Fruit fly (Drosophila melanogaster) whole organism, embryonic: ENCODE measurements around the gene CG13074.
A peak's percentile ranks its signal among the peaks of the same experiment; 100 is the strongest.

Experiments
- CG11696 ChIP-seq: fragments of 200-800 bp; sonication (Bioruptor generic); IDR thresholded peaks from 2 replicates; pipeline ENCODE4 v1.3.6; 2022; ENCODE audit warnings: missing biosample characterization, missing genetic modification characterization
- CG12942 ChIP-seq: fragments of 200-800 bp; sonication (Bioruptor generic); optimal IDR thresholded peaks from 3 replicates; lab custom pipeline; 2016; ENCODE audit warnings: missing biosample characterization, missing genetic modification characterization
- CG14050 ChIP-seq: fragments of 200-800 bp; sonication (Bioruptor generic); IDR thresholded peaks from 3 replicates; pipeline ENCODE4 v1.3.6; 2022; ENCODE audit warnings: missing biosample characterization, missing genetic modification characterization
- CG14667 ChIP-seq: fragments of 200-800 bp; sonication (Bioruptor generic); IDR thresholded peaks from 2 replicates; pipeline ENCODE4 v1.3.6; 2022; ENCODE audit warnings: missing biosample characterization, missing genetic modification characterization
- CG16813 ChIP-seq: fragments of 200-800 bp; sonication (Bioruptor generic); IDR thresholded peaks from 3 replicates; pipeline ENCODE4 v1.3.6; 2022; ENCODE audit warnings: missing biosample characterization, missing genetic modification characterization; ENCODE audit not compliant: partially characterized antibody
- CG18011 ChIP-seq: fragments of 200-800 bp; sonication (Bioruptor generic); optimal IDR thresholded peaks from 2 replicates; lab custom pipeline; 2017; ENCODE audit warnings: missing biosample characterization, missing genetic modification characterization, mild to moderate bottlenecking, moderate library complexity, missing genotype
- CG18764 ChIP-seq: fragments of 200-800 bp; sonication (Bioruptor generic); optimal IDR thresholded peaks from 3 replicates; lab custom pipeline; 2016; ENCODE audit warnings: missing biosample characterization, missing genetic modification characterization
- CG32772 ChIP-seq: fragments of 200-800 bp; sonication (Bioruptor generic); IDR thresholded peaks from 2 replicates; pipeline ENCODE4 v1.3.6; 2022; ENCODE audit warnings: missing biosample characterization, missing genetic modification characterization
- CG34376 ChIP-seq: fragments of 200-800 bp; sonication (Bioruptor generic); optimal IDR thresholded peaks from 2 replicates; lab custom pipeline; 2018; ENCODE audit warnings: missing biosample characterization, mild to moderate bottlenecking, missing genetic modification characterization
- CG4424 ChIP-seq: fragments of 200-800 bp; sonication (Bioruptor generic); optimal IDR thresholded peaks from 3 replicates; lab custom pipeline; 2016; ENCODE audit warnings: missing biosample characterization, missing genetic modification characterization
- CG4820 ChIP-seq: fragments of 200-800 bp; sonication (Bioruptor generic); optimal IDR thresholded peaks from 3 replicates; lab custom pipeline; 2016; ENCODE audit warnings: missing biosample characterization, missing genetic modification characterization
- CG4854 ChIP-seq: fragments of 200-800 bp; sonication (Bioruptor generic); optimal IDR thresholded peaks from 2 replicates; lab custom pipeline; 2016; ENCODE audit warnings: missing biosample characterization, missing genetic modification characterization, inconsistent platforms
- CG7271 ChIP-seq: fragments of 200-800 bp; sonication (Bioruptor generic); optimal IDR thresholded peaks from 2 replicates; lab custom pipeline; 2018; ENCODE audit warnings: missing biosample characterization, mild to moderate bottlenecking, missing genetic modification characterization, moderate library complexity
- CG8388 ChIP-seq: fragments of 200-800 bp; sonication (Bioruptor generic); optimal IDR thresholded peaks from 2 replicates; lab custom pipeline; 2019; ENCODE audit warnings: missing biosample characterization, mild to moderate bottlenecking, missing genetic modification characterization, moderate library complexity
- D ChIP-seq, 2 experiments: fragments of 200-800 bp in 1 of 2; fragments of >200 bp in 1 of 2; sonication (Bioruptor generic) in 1 of 2; optimal IDR thresholded peaks; 2 replicates in 1 of 2; 3 replicates in 1 of 2; lab custom pipeline; 2017; ENCODE audit warnings: mild to moderate bottlenecking in 1 of 2, missing biosample characterization in 1 of 2, missing genetic modification characterization in 1 of 2, missing genetic modification reagents in 1 of 2
- E2f2 ChIP-seq: fragments of 200-800 bp; sonication (Bioruptor generic); IDR thresholded peaks from 2 replicates; pipeline ENCODE4 v1.3.6; 2022; ENCODE audit warnings: missing biosample characterization, missing genetic modification characterization
- Eip74EF ChIP-seq, 2 experiments: fragments of 200-800 bp in 1 of 2; fragments of >200 bp in 1 of 2; sonication (Bioruptor generic) in 1 of 2; optimal IDR thresholded peaks; 2 replicates each; lab custom pipeline; 2017 to 2019; ENCODE audit warnings: missing biosample characterization in 2 of 2, missing genetic modification characterization in 2 of 2, mild to moderate bottlenecking in 1 of 2, moderate library complexity in 1 of 2
- Ets65A ChIP-seq: fragments of 200-800 bp; sonication (Bioruptor generic); peaks from one replicate; lab custom pipeline; 2016; ENCODE audit warnings: missing biosample characterization, missing genetic modification characterization
- Gug ChIP-seq: fragments of 200-800 bp; sonication (Bioruptor generic); IDR thresholded peaks from 4 replicates; pipeline ENCODE4 v1.3.6; 2022; ENCODE audit warnings: missing biosample characterization, missing genetic modification characterization
- H2.0 ChIP-seq: fragments of 200-800 bp; sonication (Bioruptor generic); IDR thresholded peaks from 2 replicates; pipeline ENCODE4 v1.3.6; 2022; ENCODE audit warnings: missing biosample characterization, missing genetic modification characterization
- Med ChIP-seq: fragments of 200-800 bp; sonication (Bioruptor generic); peaks from one replicate; lab custom pipeline; 2016; ENCODE audit warnings: missing biosample characterization, missing genetic modification characterization, mild to moderate bottlenecking, inconsistent platforms, moderate library complexity
- Mes4 ChIP-seq: fragments of 200-800 bp; sonication (Bioruptor generic); optimal IDR thresholded peaks from 2 replicates; lab custom pipeline; 2016; ENCODE audit warnings: missing biosample characterization, missing genetic modification characterization
- NC2β ChIP-seq: fragments of 200-800 bp; sonication (Bioruptor generic); optimal IDR thresholded peaks from 2 replicates; lab custom pipeline; 2016; ENCODE audit warnings: missing biosample characterization, missing genetic modification characterization
- PHDP ChIP-seq: fragments of 200-800 bp; sonication (Bioruptor generic); optimal IDR thresholded peaks from 3 replicates; lab custom pipeline; 2018; ENCODE audit warnings: missing biosample characterization, mild to moderate bottlenecking, missing genetic modification characterization, moderate library complexity
- Vsx1 ChIP-seq: fragments of 200-800 bp; sonication (Bioruptor generic); optimal IDR thresholded peaks from 2 replicates; lab custom pipeline; 2017; ENCODE audit warnings: missing biosample characterization, mild to moderate bottlenecking, missing genetic modification characterization, missing genetic modification reagents
- ac ChIP-seq: fragments of 200-800 bp; sonication (Bioruptor generic); optimal IDR thresholded peaks from 3 replicates; lab custom pipeline; 2017; ENCODE audit warnings: missing biosample characterization, mild to moderate bottlenecking, missing genetic modification characterization
- crc ChIP-seq: fragments of 200-800 bp; sonication (Bioruptor generic); optimal IDR thresholded peaks from 2 replicates; lab custom pipeline; 2016; ENCODE audit warnings: missing biosample characterization, missing genetic modification characterization
- crp ChIP-seq, 2 experiments: fragments of 200-800 bp; sonication (Bioruptor generic); optimal IDR thresholded peaks; 2 replicates in 1 of 2; 3 replicates in 1 of 2; lab custom pipeline; 2017; ENCODE audit warnings: missing biosample characterization in 2 of 2, missing genetic modification characterization in 2 of 2, mild to moderate bottlenecking in 1 of 2, moderate library complexity in 1 of 2
- da ChIP-seq: fragments of 200-800 bp; sonication (Bioruptor generic); optimal IDR thresholded peaks from 2 replicates; lab custom pipeline; 2016; ENCODE audit warnings: missing biosample characterization, missing genetic modification characterization
- emc ChIP-seq: fragments of 200-800 bp; sonication (Bioruptor generic); optimal IDR thresholded peaks from 2 replicates; lab custom pipeline; 2016; ENCODE audit warnings: missing biosample characterization, missing genetic modification characterization
- grau ChIP-seq: fragments of 200-800 bp; optimal IDR thresholded peaks from 3 replicates; lab custom pipeline; 2019; ENCODE audit warnings: missing biosample characterization, mild to moderate bottlenecking, missing genetic modification characterization, moderate library complexity
- hbn ChIP-seq: fragments of 200-800 bp; sonication (Bioruptor generic); IDR thresholded peaks from 2 replicates; pipeline ENCODE4 v1.3.6; 2022; ENCODE audit warnings: missing biosample characterization, missing genetic modification characterization; ENCODE audit not compliant: partially characterized antibody
- kay ChIP-seq: fragments of 200-800 bp; sonication (Bioruptor generic); optimal IDR thresholded peaks from 2 replicates; lab custom pipeline; 2016; ENCODE audit warnings: missing biosample characterization, missing genetic modification characterization
- ken ChIP-seq: fragments of 200-800 bp; sonication (Bioruptor generic); IDR thresholded peaks from 3 replicates; pipeline ENCODE4 v1.3.6; 2022; ENCODE audit warnings: missing biosample characterization, missing genetic modification characterization
- lab ChIP-seq: fragments of 200-800 bp; sonication (Bioruptor generic); optimal IDR thresholded peaks from 3 replicates; lab custom pipeline; 2017; ENCODE audit warnings: missing biosample characterization, missing genetic modification characterization, mild to moderate bottlenecking, moderate library complexity, missing genetic modification reagents
- mirr ChIP-seq: fragments of 200-800 bp; sonication (Bioruptor generic); optimal IDR thresholded peaks from 3 replicates; lab custom pipeline; 2018; ENCODE audit warnings: missing biosample characterization, mild to moderate bottlenecking, missing genetic modification characterization
- pan ChIP-seq, 4 experiments: fragments of >200 bp in 3 of 4; fragments of 200-800 bp in 1 of 4; sonication (Bioruptor generic) in 1 of 4; optimal IDR thresholded peaks in 3 of 4; IDR thresholded peaks in 1 of 4; 2 replicates each; pipeline versions ENCODE4 v1.3.6 to Lab custom; 2017 to 2022; ENCODE audit warnings: missing biosample characterization in 2 of 4, missing genetic modification characterization in 2 of 4, mixed read lengths in 1 of 4
- pzg ChIP-seq: fragments of 200-800 bp; sonication (Bioruptor generic); optimal IDR thresholded peaks from 3 replicates; lab custom pipeline; 2018; ENCODE audit warnings: missing biosample characterization, mild to moderate bottlenecking, missing genetic modification characterization, moderate library complexity
- sna ChIP-seq: fragments of 200-800 bp; sonication (Bioruptor generic); IDR thresholded peaks from 2 replicates; pipeline ENCODE4 v1.3.6; 2022; ENCODE audit warnings: missing biosample characterization, missing genetic modification characterization; ENCODE audit not compliant: partially characterized antibody
- sr ChIP-seq: fragments of 200-800 bp; sonication (Bioruptor generic); IDR thresholded peaks from 3 replicates; pipeline ENCODE4 v1.3.6; 2022; ENCODE audit warnings: missing biosample characterization, missing genetic modification characterization
- tll ChIP-seq, 2 experiments: fragments of 200-800 bp in 1 of 2; fragments of >200 bp in 1 of 2; sonication (Bioruptor generic) in 1 of 2; optimal IDR thresholded peaks; 2 replicates each; lab custom pipeline; 2017 to 2019; ENCODE audit warnings: missing biosample characterization in 2 of 2, missing genetic modification characterization in 2 of 2, mild to moderate bottlenecking in 1 of 2, moderate library complexity in 1 of 2
- tna ChIP-seq: fragments of 200-800 bp; sonication (Bioruptor generic); IDR thresholded peaks from 2 replicates; pipeline ENCODE4 v1.3.6; 2022; ENCODE audit warnings: missing biosample characterization, missing genetic modification characterization; ENCODE audit not compliant: partially characterized antibody
- ttk ChIP-seq: fragments of 200-800 bp; sonication (Bioruptor generic); IDR thresholded peaks from 2 replicates; pipeline ENCODE4 v2.1.2; 2022; ENCODE audit warnings: missing biosample characterization, missing genetic modification characterization
- unc-4 ChIP-seq: fragments of 200-800 bp; sonication (Bioruptor generic); IDR thresholded peaks from 2 replicates; pipeline ENCODE4 v1.3.6; 2022; ENCODE audit warnings: missing biosample characterization, missing genetic modification characterization; ENCODE audit not compliant: partially characterized antibody
- zen2 ChIP-seq: fragments of 200-800 bp; sonication (Bioruptor generic); IDR thresholded peaks from 3 replicates; pipeline ENCODE4 v1.3.6; 2022; ENCODE audit warnings: missing biosample characterization, missing genetic modification characterization; ENCODE audit not compliant: partially characterized antibody

The CG13074 gene

DNA sequence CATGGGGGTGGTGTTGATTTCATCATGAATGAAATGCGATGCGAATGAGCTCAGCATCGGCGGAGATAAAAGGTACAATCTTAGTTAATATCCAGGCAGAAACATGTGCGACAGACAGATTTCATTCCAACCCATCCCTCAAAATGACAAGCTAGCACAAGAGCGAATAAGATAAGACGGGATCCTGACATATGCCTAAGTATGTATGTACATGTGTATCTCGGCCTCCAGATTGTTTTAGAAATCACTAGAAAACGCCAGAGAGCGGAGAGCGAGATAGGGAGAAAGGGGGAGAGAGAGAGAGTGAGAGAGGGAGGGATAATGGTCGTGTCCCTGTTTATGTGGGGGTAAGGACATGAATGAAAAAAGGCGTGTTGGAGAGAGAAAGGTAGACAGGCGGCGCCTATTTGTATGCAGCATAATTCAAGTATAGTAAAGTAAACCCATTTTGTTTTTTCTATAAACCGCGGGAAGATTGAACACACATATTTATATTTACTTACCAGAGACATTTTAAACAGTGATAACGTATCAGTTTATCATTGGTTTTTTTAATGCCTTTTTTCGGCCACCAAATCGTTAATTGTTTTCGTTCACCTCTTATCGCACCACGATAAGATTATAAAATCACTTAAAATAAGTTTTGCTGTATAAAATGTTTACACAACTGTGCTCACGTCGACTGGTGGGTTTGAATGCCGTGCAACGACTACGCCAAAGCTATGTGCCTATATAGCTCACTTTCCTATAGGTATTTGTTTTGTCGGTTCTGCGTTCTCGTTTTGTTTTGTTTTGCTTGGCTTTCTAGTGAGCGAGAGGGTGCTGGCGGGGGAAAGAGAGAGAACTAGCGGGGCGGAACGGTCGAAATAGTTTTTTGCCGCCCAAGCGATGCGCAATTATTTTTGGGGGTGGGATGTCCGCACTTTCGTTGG is 47.1 kb downstream of the CG13074 start (continued):
- no peak for TF ChIP-seq pan (optimal IDR thresholded peaks at IDR 0.05; lab: Kevin White, UChicago)
- TF ChIP-seq pan (GFP tag; optimal IDR thresholded peaks at IDR 0.05 in 1 of 2, IDR thresholded peaks at IDR 0.05 in 1 of 2) = peak in 1 of 2 experiments; percentile 37
- TF ChIP-seq CG18764 (GFP tag; lab: Kevin White, UChicago) = no peak
- TF ChIP-seq grau = peak; percentile 9
- TF ChIP-seq NC2β (GFP tag; lab: Kevin White, UChicago) = no peak
- TF ChIP-seq PHDP (tag; lab: Kevin White, UChicago) = peak; percentile 32
- TF ChIP-seq crc (GFP tag; lab: Kevin White, UChicago) = no peak
- peak; percentile 93 for TF ChIP-seq mirr
- TF ChIP-seq CG7271 (tag; lab: Kevin White, UChicago) = no peak
- no peak for TF ChIP-seq zen2
- TF ChIP-seq hbn (GFP tag; lab: Robert Waterston, UW) = no peak
- no peak for TF ChIP-seq CG14667 (GFP tag; lab: Robert Waterston, UW)
- peak; percentile 85 for TF ChIP-seq lab (GFP tag; lab: Kevin White, UChicago)
- TF ChIP-seq crp (GFP tag; optimal IDR thresholded peaks at IDR 0.05; lab: Kevin White, UChicago) = no peak
- TF ChIP-seq E2f2 (GFP tag; lab: Robert Waterston, UW) = no peak
- peak in 1 of 2 experiments; percentile 52 for TF ChIP-seq Eip74EF (GFP tag; optimal IDR thresholded peaks at IDR 0.05; lab: Kevin White, UChicago)
- TF ChIP-seq pzg = no peak
- no peak for TF ChIP-seq H2.0 (GFP tag; lab: Robert Waterston, UW)
- TF ChIP-seq CG4424 (GFP tag; lab: Kevin White, UChicago) = no peak
- no peak for TF ChIP-seq CG4854 (GFP tag; lab: Kevin White, UChicago)
- no peak for TF ChIP-seq da (GFP tag; lab: Kevin White, UChicago)
- no peak for TF ChIP-seq tna (GFP tag; lab: Robert Waterston, UW)
- no peak for TF ChIP-seq Mes4
- TF ChIP-seq unc-4 (GFP tag; lab: Robert Waterston, UW) = peak; percentile 19; the same call in 1 of the 2 replicates
- no peak for TF ChIP-seq CG14050 (GFP tag; lab: Robert Waterston, UW)
- TF ChIP-seq Gug (GFP tag; lab: Robert Waterston, UW) = peak; percentile 20; the same call in 1 of the 4 replicates
- TF ChIP-seq CG12942 = no peak
- TF ChIP-seq emc = no peak
- no peak for TF ChIP-seq CG18011 (GFP tag; lab: Kevin White, UChicago)
- 0 out of 2 replicates have a peak, but pooled peaks have one; percentile 5 for TF ChIP-seq CG11696 (GFP tag; lab: Robert Waterston, UW)

DNA sequence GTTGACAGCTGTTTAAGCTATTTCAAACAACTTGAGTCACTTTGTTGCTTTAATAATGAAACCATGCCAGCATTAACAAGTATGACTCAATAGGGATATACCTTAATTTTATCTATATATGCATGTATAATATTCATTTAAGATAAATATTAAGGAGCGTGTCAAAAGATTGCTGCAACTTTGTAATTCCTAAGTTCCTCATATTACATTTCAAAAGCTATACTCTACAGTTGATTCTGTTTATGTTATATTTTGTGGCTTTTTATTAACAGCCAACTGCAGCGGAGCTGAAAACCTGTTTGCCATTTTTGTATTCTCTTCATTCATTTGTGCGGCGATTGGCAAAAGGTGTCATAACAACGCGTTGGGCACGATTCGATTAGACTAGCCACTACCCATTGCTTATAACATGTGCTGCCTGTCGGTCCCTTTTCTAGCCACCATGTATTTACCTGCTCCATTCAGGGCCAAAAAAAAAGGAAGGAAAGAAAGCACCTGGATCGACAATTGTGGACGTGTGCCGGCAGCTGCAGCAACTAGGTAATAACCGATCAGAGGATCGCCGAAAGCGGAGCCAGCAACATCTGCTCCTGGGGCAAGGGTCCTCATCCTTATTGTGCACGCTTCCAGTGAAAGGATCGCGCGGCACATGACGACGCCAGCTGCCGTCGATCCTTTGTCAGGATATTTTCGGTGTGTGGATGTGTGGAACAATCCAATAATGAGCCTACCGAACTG is 48.4 kb downstream of the CG13074 start:
- peak; percentile 58 for TF ChIP-seq Med (GFP tag; lab: Kevin White, UChicago)
- TF ChIP-seq tll (GFP tag; optimal IDR thresholded peaks at IDR 0.05; lab: Kevin White, UChicago) = no peak
- no peak for TF ChIP-seq CG8388
- TF ChIP-seq CG34376 (GFP tag; lab: Kevin White, UChicago) = no peak
- TF ChIP-seq ken (GFP tag; lab: Robert Waterston, UW) = no peak
- no peak for TF ChIP-seq kay (GFP tag; lab: Kevin White, UChicago)
- TF ChIP-seq sna (GFP tag; lab: Robert Waterston, UW) = no peak
- no peak for TF ChIP-seq CG4820 (GFP tag; lab: Kevin White, UChicago)
- TF ChIP-seq ttk (GFP tag; lab: Robert Waterston, UW) = no peak
- TF ChIP-seq CG32772 (GFP tag; lab: Robert Waterston, UW) = no peak
- peak; percentile 51 for TF ChIP-seq Ets65A (GFP tag; lab: Kevin White, UChicago)
- peak; percentile 90 for TF ChIP-seq D (optimal IDR thresholded peaks at IDR 0.05; lab: Kevin White, UChicago)
- no peak for TF ChIP-seq D (GFP tag; optimal IDR thresholded peaks at IDR 0.05; lab: Kevin White, UChicago)
- TF ChIP-seq da (GFP tag; lab: Kevin White, UChicago) = peak; percentile 78
- no peak for TF ChIP-seq sr (GFP tag; lab: Robert Waterston, UW)
- peak; percentile 99 for TF ChIP-seq ac (GFP tag; lab: Kevin White, UChicago)
- TF ChIP-seq Vsx1 (GFP tag; lab: Kevin White, UChicago) = no peak
- TF ChIP-seq CG16813 = no peak
